Fruit fly (Drosophila melanogaster) whole organism, wandering third instar larva: ENCODE results near the gene jhamt.

ENCODE experiments used
- Abd-B ChIP-seq: fragments of >200 bp; optimal IDR thresholded peaks from 2 replicates; lab custom pipeline; 2017; ENCODE audit warnings: missing biosample characterization, missing genetic modification characterization
- CG32264 ChIP-seq: fragments of 200-800 bp; sonication (Bioruptor generic); optimal IDR thresholded peaks from 2 replicates; lab custom pipeline; 2016; ENCODE audit warnings: missing biosample characterization, missing genetic modification characterization
- CG9705 ChIP-seq: fragments of 200-800 bp; sonication (Bioruptor generic); optimal IDR thresholded peaks from 2 replicates; lab custom pipeline; 2018; ENCODE audit warnings: missing biosample characterization, mild to moderate bottlenecking, missing genetic modification characterization
- CrebA ChIP-seq: fragments of 200-800 bp; sonication (Bioruptor generic); optimal IDR thresholded peaks from 2 replicates; lab custom pipeline; 2016; ENCODE audit warnings: missing biosample characterization, mild to moderate bottlenecking, missing genetic modification characterization, borderline replicate concordance
- GATAd ChIP-seq: sonication (Bioruptor generic); optimal IDR thresholded peaks from 2 replicates; lab custom pipeline; 2016; ENCODE audit warnings: missing biosample characterization, missing genetic modification characterization
- HLH106 ChIP-seq: fragments of 200-800 bp; optimal IDR thresholded peaks from 3 replicates; lab custom pipeline; 2019; ENCODE audit warnings: missing biosample characterization, mild to moderate bottlenecking, missing genetic modification characterization, moderate library complexity
- Hnf4 ChIP-seq: fragments of 200-800 bp; sonication (Bioruptor generic); optimal IDR thresholded peaks from 2 replicates; lab custom pipeline; 2016; ENCODE audit warnings: missing biosample characterization, mild to moderate bottlenecking, missing genetic modification characterization
- Hr78 ChIP-seq: fragments of >200 bp; optimal IDR thresholded peaks from 2 replicates; lab custom pipeline; 2017; ENCODE audit warnings: missing biosample characterization, missing genetic modification characterization
- Hr83 ChIP-seq: fragments of 200-300 bp; sonication (Bioruptor generic); optimal IDR thresholded peaks from 2 replicates; lab custom pipeline; 2016; ENCODE audit warnings: missing biosample characterization, mild to moderate bottlenecking, missing genetic modification characterization, moderate library complexity; ENCODE audit not compliant: poor library complexity, severe bottlenecking
- Jra ChIP-seq: sonication (Bioruptor generic); optimal IDR thresholded peaks from 2 replicates; lab custom pipeline; 2016; ENCODE audit warnings: missing biosample characterization, missing genetic modification characterization
- Mio ChIP-seq: sonication (Bioruptor generic); optimal IDR thresholded peaks from 2 replicates; lab custom pipeline; 2016; ENCODE audit warnings: missing biosample characterization, missing genetic modification characterization
- Myc ChIP-seq: fragments of >200 bp; optimal IDR thresholded peaks from 2 replicates; lab custom pipeline; 2017
- N ChIP-seq: fragments of >200 bp; optimal IDR thresholded peaks from 2 replicates; lab custom pipeline; 2018; ENCODE audit warnings: missing biosample characterization, missing external identifiers, missing genetic modification characterization
- OdsH ChIP-seq: fragments of 200-800 bp; sonication (Bioruptor generic); optimal IDR thresholded peaks from 2 replicates; lab custom pipeline; 2016; ENCODE audit warnings: missing biosample characterization, mild to moderate bottlenecking, missing genetic modification characterization
- Rel ChIP-seq, 2 experiments: fragments of 200-800 bp; sonication (Bioruptor generic) in 1 of 2; optimal IDR thresholded peaks; 2 replicates in 1 of 2; 3 replicates in 1 of 2; lab custom pipeline; 2016 to 2019; ENCODE audit warnings: mild to moderate bottlenecking in 2 of 2, missing biosample characterization in 2 of 2, missing genetic modification characterization in 2 of 2, moderate library complexity in 1 of 2
- dmrt93B ChIP-seq: fragments of 200-800 bp; sonication (Bioruptor generic); optimal IDR thresholded peaks from 2 replicates; lab custom pipeline; 2018; ENCODE audit warnings: missing biosample characterization, mild to moderate bottlenecking, missing genetic modification characterization
- dsf ChIP-seq: sonication (Bioruptor generic); optimal IDR thresholded peaks from 2 replicates; lab custom pipeline; 2016; ENCODE audit warnings: missing biosample characterization, missing genetic modification characterization, borderline replicate concordance
- ey ChIP-seq: fragments of 200-800 bp; sonication (Bioruptor generic); optimal IDR thresholded peaks from 2 replicates; lab custom pipeline; 2016; ENCODE audit warnings: missing biosample characterization, missing genetic modification characterization
- foxo ChIP-seq, 2 experiments: fragments of 200-800 bp; sonication (Bioruptor generic); optimal IDR thresholded peaks; 2 replicates in 1 of 2; 3 replicates in 1 of 2; lab custom pipeline; 2016 to 2017; ENCODE audit warnings: missing biosample characterization in 2 of 2, missing genetic modification characterization in 2 of 2
- fru ChIP-seq: fragments of 200-800 bp; sonication (Bioruptor generic); optimal IDR thresholded peaks from 3 replicates; lab custom pipeline; 2016; ENCODE audit warnings: missing biosample characterization, mild to moderate bottlenecking, missing genetic modification characterization
- h ChIP-seq: fragments of 200-800 bp; sonication (Bioruptor generic); optimal IDR thresholded peaks from 3 replicates; lab custom pipeline; 2016; ENCODE audit warnings: missing biosample characterization, mild to moderate bottlenecking, missing genetic modification characterization
- lola ChIP-seq: fragments of >200 bp; optimal IDR thresholded peaks from 2 replicates; lab custom pipeline; 2017; ENCODE audit warnings: missing biosample characterization, missing genetic modification characterization
- pan ChIP-seq: fragments of >200 bp; optimal IDR thresholded peaks from 2 replicates; lab custom pipeline; 2017
- psq ChIP-seq: fragments of 200-800 bp; sonication (Bioruptor generic); optimal IDR thresholded peaks from 3 replicates; lab custom pipeline; 2017; ENCODE audit warnings: missing biosample characterization, mild to moderate bottlenecking, missing genetic modification characterization, moderate library complexity
- sage ChIP-seq: fragments of 200-800 bp; sonication (Bioruptor generic); optimal IDR thresholded peaks from 2 replicates; lab custom pipeline; 2016; ENCODE audit warnings: missing biosample characterization, mild to moderate bottlenecking, missing genetic modification characterization
- sv ChIP-seq: fragments of 200-800 bp; sonication (Bioruptor generic); optimal IDR thresholded peaks from 3 replicates; lab custom pipeline; 2016; ENCODE audit warnings: missing biosample characterization, missing genetic modification characterization
- tai ChIP-seq: sonication (Bioruptor generic); optimal IDR thresholded peaks from 2 replicates; lab custom pipeline; 2016; ENCODE audit warnings: missing biosample characterization, missing genetic modification characterization
- usp ChIP-seq: fragments of >200 bp; optimal IDR thresholded peaks from 2 replicates; lab custom pipeline; 2017; ENCODE audit warnings: missing biosample characterization, missing genetic modification characterization
- woc ChIP-seq: sonication (Bioruptor generic); optimal IDR thresholded peaks from 2 replicates; lab custom pipeline; 2016; ENCODE audit warnings: missing biosample characterization, mild to moderate bottlenecking, missing genetic modification characterization

The jhamt gene

DNA sequence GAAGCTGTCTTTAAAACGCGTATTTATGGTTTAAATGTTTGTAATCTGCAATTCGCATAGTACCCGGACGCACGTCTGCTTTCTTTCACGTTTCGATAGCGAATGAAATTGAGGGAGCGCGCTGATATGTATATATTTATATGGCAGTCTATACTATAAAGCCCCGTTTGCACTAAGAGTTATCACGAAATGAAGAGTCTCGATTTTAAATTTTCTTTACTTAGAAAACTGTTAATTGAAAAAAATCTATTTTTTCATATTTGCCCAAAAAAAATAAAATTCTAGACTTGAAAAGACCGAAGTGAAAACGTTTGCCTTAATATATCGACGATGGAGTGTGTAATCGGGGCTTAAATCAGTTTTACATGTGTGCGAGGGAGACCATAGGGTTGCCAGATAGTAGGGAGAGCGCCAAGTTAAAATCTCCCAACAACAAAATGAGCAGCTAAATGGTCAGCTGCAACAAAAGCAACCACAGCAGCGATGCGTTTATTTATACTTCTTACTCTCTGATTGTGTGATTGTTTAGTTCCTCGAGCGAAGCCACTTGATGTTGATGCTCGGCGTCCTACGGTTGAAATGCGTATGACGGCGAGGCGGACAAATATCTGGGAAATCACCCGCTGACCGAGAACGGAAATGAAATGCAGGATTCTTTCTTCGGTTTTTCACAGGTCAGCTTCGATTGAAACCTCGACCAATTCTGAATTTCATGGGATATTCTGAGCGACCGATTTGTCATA lies 40.0 kb upstream of the jhamt start, which contains the start of gene cact (continued):
- TF ChIP-seq foxo (GFP tag; optimal IDR thresholded peaks at IDR 0.05; lab: Kevin White, UChicago): peak; percentile 79 to 96
- TF ChIP-seq CG9705: peak; percentile 69
- TF ChIP-seq Hr78 (GFP tag; lab: Kevin White, UChicago): no peak
- TF ChIP-seq Hnf4 (GFP tag; lab: Kevin White, UChicago): peak; percentile 94
- peak; percentile 74 for TF ChIP-seq dsf (GFP tag; lab: Kevin White, UChicago)
- TF ChIP-seq usp (GFP tag; lab: Kevin White, UChicago): no peak
- TF ChIP-seq Mio (GFP tag; lab: Kevin White, UChicago): peak; percentile 74
- TF ChIP-seq fru: peak; percentile 96
- TF ChIP-seq CrebA (GFP tag; lab: Kevin White, UChicago): no peak
- no peak for TF ChIP-seq pan (lab: Kevin White, UChicago)
- TF ChIP-seq HLH106 (tag; lab: Kevin White, UChicago): peak; percentile 91
- TF ChIP-seq ey (GFP tag; lab: Kevin White, UChicago): peak; percentile 96
- TF ChIP-seq CG32264 (GFP tag; lab: Kevin White, UChicago): peak; percentile 76
- peak; percentile 24 for TF ChIP-seq N (GFP tag; lab: Kevin White, UChicago)
- no peak for TF ChIP-seq lola (GFP tag; lab: Kevin White, UChicago)
- TF ChIP-seq, all 38 proteins: peak for 28

DNA sequence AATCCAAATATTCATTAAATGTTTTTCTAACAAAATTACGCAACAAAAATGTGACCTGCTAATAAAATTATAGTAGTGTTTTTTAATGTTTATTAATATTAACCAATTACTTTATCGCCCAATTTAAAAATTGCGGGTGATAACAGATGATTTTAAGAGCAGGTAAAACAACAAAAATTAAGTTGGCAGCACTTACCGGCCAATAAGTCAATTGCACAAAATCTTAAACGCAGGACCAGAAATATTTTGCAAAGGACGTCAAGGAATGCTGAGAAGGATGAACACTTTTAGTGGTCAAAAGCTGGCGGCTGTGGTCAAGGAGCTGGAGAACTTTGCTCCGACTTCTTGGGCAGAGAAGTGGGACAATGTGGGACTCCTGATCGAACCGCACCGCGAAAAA lies 38.8 kb upstream of the jhamt start, which contains the start of gene CG4278:
CG4278 (plus strand) TSS at position 178 of the 400 bp plus-strand sequence.
- TF ChIP-seq dsf (GFP tag; lab: Kevin White, UChicago) (no peak), Jra (GFP tag; lab: Kevin White, UChicago) (no peak), lola (GFP tag; lab: Kevin White, UChicago) (no peak), CG9705 (no peak), sage (GFP tag; lab: Kevin White, UChicago) (no peak), Myc (lab: Kevin White, UChicago) (no peak), h (GFP tag; lab: Kevin White, UChicago) (no peak), fru (no peak), Hnf4 (GFP tag; lab: Kevin White, UChicago) (no peak), woc (no peak), ey (GFP tag; lab: Kevin White, UChicago) (no peak), dmrt93B (GFP tag; lab: Kevin White, UChicago) (no peak)

DNA sequence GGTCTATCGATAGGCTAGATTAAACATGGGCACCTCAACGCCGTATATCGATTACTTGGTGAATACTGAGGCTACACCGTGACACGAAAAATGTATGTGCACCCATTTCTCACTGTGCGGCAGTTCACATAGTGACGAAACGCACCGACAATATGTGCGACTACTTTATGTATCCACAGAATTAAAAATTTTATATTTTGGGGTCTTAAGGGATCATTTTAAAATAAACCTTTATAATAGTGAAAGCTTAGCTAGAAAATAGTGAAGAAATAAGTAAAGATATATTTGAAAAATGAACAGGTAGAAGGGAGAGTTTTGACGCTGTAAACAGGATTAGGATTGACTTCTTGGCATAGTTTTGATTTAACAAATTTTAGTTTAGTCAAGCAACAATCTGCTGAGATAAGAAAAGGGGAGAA lies 36.6 kb upstream of the jhamt start, which contains the start of gene mRpL4:
mRpL4 (minus strand) TSS at position 31 of the 419 bp plus-strand sequence.
- TF ChIP-seq Hnf4 (GFP tag; lab: Kevin White, UChicago) (peak; percentile 81), sv (GFP tag; lab: Kevin White, UChicago) (peak; percentile 64), woc (peak; percentile 72), Hr83 (GFP tag; lab: Kevin White, UChicago) (peak; percentile 63), psq (GFP tag; lab: Kevin White, UChicago) (peak; percentile 43), tai (GFP tag; lab: Kevin White, UChicago) (peak; percentile 85), fru (no peak), foxo (GFP tag; optimal IDR thresholded peaks at IDR 0.05; lab: Kevin White, UChicago) (peak in 1 of 2 experiments; percentile 71), Rel (GFP tag; optimal IDR thresholded peaks at IDR 0.05; lab: Kevin White, UChicago) (no peak), Rel (tag; optimal IDR thresholded peaks at IDR 0.05; lab: Kevin White, UChicago) (no peak), pan (lab: Kevin White, UChicago) (no peak), OdsH (peak; percentile 14), Jra (GFP tag; lab: Kevin White, UChicago) (peak; percentile 57)

DNA sequence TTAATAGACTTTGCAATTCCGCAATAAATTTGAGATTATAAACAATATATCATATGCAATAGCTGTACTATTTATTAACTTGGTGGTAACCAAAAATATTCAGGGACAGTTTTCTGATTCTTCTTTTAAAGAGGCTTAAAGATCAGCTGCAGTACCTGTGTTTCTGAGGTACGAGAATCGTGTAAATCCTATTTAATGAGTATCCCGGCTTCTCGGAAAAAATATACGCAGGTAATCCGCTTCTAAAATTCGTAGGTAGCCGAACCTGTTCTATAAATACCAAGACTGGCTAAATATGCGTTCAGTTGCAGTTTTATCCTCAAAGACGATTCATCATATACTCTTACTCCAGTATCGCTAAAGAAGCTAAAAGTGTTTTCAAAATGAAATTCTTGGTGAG lies 36.1 kb upstream of the jhamt start, which contains the start of gene CG4440:
CG4440 (plus strand) TSS at position 301 of the 400 bp plus-strand sequence.
- TF ChIP-seq fru: no peak
- TF ChIP-seq Myc (lab: Kevin White, UChicago): no peak
- no peak for TF ChIP-seq sage (GFP tag; lab: Kevin White, UChicago)
- no peak for TF ChIP-seq CG32264 (GFP tag; lab: Kevin White, UChicago)
- TF ChIP-seq OdsH: no peak
- no peak for TF ChIP-seq usp (GFP tag; lab: Kevin White, UChicago)
- TF ChIP-seq, all 38 proteins: peak for 0

DNA sequence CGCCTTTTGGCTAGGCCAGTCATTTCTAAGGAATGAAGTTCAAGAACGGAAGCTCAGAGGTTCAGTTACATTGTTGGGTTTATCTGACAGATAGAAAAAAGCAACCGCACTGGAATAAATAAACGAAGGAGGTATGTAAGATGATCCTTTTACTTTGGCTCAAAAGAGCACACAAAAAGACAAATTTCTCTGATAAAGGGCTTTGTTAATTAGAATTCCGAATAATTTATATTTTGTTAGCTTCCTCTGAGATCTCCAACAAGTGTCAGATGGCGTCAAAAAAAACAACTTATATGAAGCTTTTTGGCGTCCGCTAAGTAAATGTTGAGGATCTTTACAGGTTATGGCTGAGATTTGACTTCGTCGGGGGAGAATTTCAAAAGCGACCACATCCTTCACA lies 27.9 kb upstream of the jhamt start, which contains the start of gene CG31817:
CG31817 (minus strand) TSS at position 101 of the 400 bp plus-strand sequence.
- TF ChIP-seq Abd-B (GFP tag; lab: Kevin White, UChicago) (no peak), Rel (GFP tag; optimal IDR thresholded peaks at IDR 0.05; lab: Kevin White, UChicago) (no peak), Rel (tag; optimal IDR thresholded peaks at IDR 0.05; lab: Kevin White, UChicago) (no peak), sv (GFP tag; lab: Kevin White, UChicago) (no peak), Jra (GFP tag; lab: Kevin White, UChicago) (no peak), fru (no peak), GATAd (GFP tag; lab: Kevin White, UChicago) (no peak), lola (GFP tag; lab: Kevin White, UChicago) (no peak), Mio (GFP tag; lab: Kevin White, UChicago) (no peak), ey (GFP tag; lab: Kevin White, UChicago) (no peak), woc (no peak)
- TF ChIP-seq, all 38 proteins: peak for 0
